Worm (Caenorhabditis elegans): ENCODE measurements around the gene C47G2.3.

C47G2.3 gene

DNA sequence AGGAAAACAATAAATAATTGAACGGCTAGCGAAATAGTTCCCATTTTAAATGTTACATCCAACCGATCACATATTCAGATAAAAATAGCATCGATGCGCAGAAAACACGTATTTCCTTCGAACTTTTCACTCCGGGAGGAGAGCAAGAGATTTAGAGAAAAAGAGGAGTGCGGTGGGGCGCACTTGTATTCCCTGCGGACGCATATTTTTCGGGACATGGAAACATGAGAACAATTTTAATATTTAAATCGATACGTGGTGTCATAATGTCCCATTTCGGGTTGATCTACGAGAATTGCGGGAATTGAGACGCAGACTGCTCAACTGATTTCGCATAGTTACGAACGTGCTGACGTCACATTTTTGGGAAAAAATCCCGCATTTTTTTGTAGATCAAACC, 3.5 kb upstream of the C47G2.3 start, which contains the start of gene C47G2.4 (continued):
- TF ChIP-seq ceh-91 (GFP tag; IDR thresholded peaks at IDR 0.05) (peak; percentile 28; the same call in 1 of the 2 replicates), attf-5 (GFP tag; optimal IDR thresholded peaks at IDR 0.05) (peak; percentile 85), madf-6 (GFP tag; IDR thresholded peaks at IDR 0.05) (no peak; the same call in none of the 2 replicates), F10E7.11 (tag; optimal IDR thresholded peaks at IDR 0.05) (no peak), C17E4.6 (GFP tag; IDR thresholded peaks at IDR 0.05) (no peak), B0261.1 (tag; optimal IDR thresholded peaks at IDR 0.05) (no peak), mcd-1 (GFP tag; IDR thresholded peaks at IDR 0.05) (peak; percentile 94), pbrm-1 (GFP tag; IDR thresholded peaks at IDR 0.05) (0 out of 2 replicates have a peak, but pooled peaks have one; percentile 38), cebp-2 (GFP tag; IDR thresholded peaks at IDR 0.05) (no peak), akir-1 (GFP tag; optimal IDR thresholded peaks at IDR 0.05) (no peak), aptf-2 (GFP tag; conservative IDR thresholded peaks at IDR 0.05) (no peak), let-526 (GFP tag; IDR thresholded peaks at IDR 0.05) (no peak), lin-54 (GFP tag; optimal IDR thresholded peaks at IDR 0.05) (peak; percentile 64), hrde-1 (tag; optimal IDR thresholded peaks at IDR 0.05; ENCODE audit: borderline replicate concordance) (no peak), zim-3 (tag; optimal IDR thresholded peaks at IDR 0.05) (no peak), rpc-1 (optimal IDR thresholded peaks at IDR 0.05) (no peak), rpc-1 (tag; optimal IDR thresholded peaks at IDR 0.05) (no peak), madf-3 (GFP tag; IDR thresholded peaks at IDR 0.05) (no peak), ceh-79 (tag; optimal IDR thresholded peaks at IDR 0.05) (no peak), nhr-179 (tag; optimal IDR thresholded peaks at IDR 0.05) (no peak), dpl-1 (GFP tag; optimal IDR thresholded peaks at IDR 0.05) (peak; percentile 47), ztf-6 (GFP tag; IDR thresholded peaks at IDR 0.05) (no peak), Y79H2A.3 (GFP tag; conservative IDR thresholded peaks at IDR 0.05) (no peak), mel-28 (tag; optimal IDR thresholded peaks at IDR 0.05; ENCODE audit: borderline replicate concordance) (no peak), nhr-80 (tag; optimal IDR thresholded peaks at IDR 0.05) (peak; percentile 7), Y67H2A.10 (GFP tag; conservative IDR thresholded peaks at IDR 0.05) (no peak), dox-1 (GFP tag; IDR thresholded peaks at IDR 0.05) (peak; percentile 83), ztf-26 (tag; optimal IDR thresholded peaks at IDR 0.05) (no peak), egrh-3 (GFP tag; IDR thresholded peaks at IDR 0.05) (no peak), ztf-18 (tag; optimal IDR thresholded peaks at IDR 0.05) (peak; percentile 53), hlh-12 (tag; optimal IDR thresholded peaks at IDR 0.05) (no peak), F33H1.4 (GFP tag; IDR thresholded peaks at IDR 0.05) (peak; percentile 48), hsf-1 (GFP tag; IDR thresholded peaks at IDR 0.05) (no peak), Y56A3A.18 (GFP tag; IDR thresholded peaks at IDR 0.05) (no peak), K12H6.12 (tag; optimal IDR thresholded peaks at IDR 0.05) (no peak), F52B5.7 (tag; optimal IDR thresholded peaks at IDR 0.05) (no peak), snpc-3.4 (tag; optimal IDR thresholded peaks at IDR 0.05) (no peak), nhr-120 (GFP tag; IDR thresholded peaks at IDR 0.05) (no peak), nfya-1 (tag; optimal IDR thresholded peaks at IDR 0.05; ENCODE audit: borderline replicate concordance, insufficient read depth) (no peak), ets-4 (GFP tag; optimal IDR thresholded peaks at IDR 0.05) (no peak), tbp1 (GFP tag; optimal IDR thresholded peaks at IDR 0.05) (peak; percentile 16), ztf-28 (GFP tag; IDR thresholded peaks at IDR 0.05) (0 out of 2 replicates have a peak, but pooled peaks have one; percentile 11), D2030.7 (GFP tag; IDR thresholded peaks at IDR 0.05) (peak; percentile 48), F39B2.1 (GFP tag; IDR thresholded peaks at IDR 0.05) (no peak), ceh-58 (GFP tag; IDR thresholded peaks at IDR 0.05) (no peak), athp-1 (tag; optimal IDR thresholded peaks at IDR 0.05) (peak; percentile 78), him-1 (tag; optimal IDR thresholded peaks at IDR 0.05) (no peak), Y95B8A.8 (GFP tag; IDR thresholded peaks at IDR 0.05) (0 out of 2 replicates have a peak, but pooled peaks have one; percentile 31), nhr-90 (tag; optimal IDR thresholded peaks at IDR 0.05) (no peak), egl-18 (GFP tag; IDR thresholded peaks at IDR 0.05) (no peak)

Data from whole organism, young adult.